Worm (Caenorhabditis elegans): Measurements from ENCODE around the gene aex-3.

DNA sequence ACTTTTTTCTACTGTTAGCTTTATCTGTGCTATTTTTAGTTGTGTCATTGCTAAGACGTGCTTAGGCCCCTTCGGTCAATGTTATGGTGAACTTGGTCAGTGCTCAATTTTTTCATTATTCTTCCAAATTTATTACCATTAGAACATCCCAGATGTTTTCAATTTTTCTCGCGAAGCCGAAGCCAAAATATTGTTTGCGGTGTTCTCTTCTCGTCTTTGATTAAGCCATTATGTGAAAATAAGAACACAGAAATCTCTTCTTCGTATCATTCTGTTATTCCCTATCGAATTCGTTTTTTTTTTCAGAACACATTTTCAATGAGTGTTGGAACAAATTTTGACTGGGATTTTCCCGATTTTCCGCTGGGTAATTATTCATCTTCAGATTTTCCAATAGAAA is 42.9 kb upstream of the aex-3 start, which contains the start of gene gtr-1:
- no peak for TF ChIP-seq him-1 (tag; optimal IDR thresholded peaks at IDR 0.05)
- no peak for TF ChIP-seq dao-5 (tag; optimal IDR thresholded peaks at IDR 0.05)
- no peak for TF ChIP-seq W03F9.2 (tag; optimal IDR thresholded peaks at IDR 0.05)

Data from whole organism, L4/young adult.